Worm (Caenorhabditis elegans) whole organism, early embryonic: ENCODE data around the gene C16C8.22.

Experiments
- F13C5.2 ChIP-seq: sonication (generic microtip); optimal IDR thresholded peaks from 2 replicates; lab custom pipeline; 2017; ENCODE audit warnings: mild to moderate bottlenecking, missing genetic modification characterization, inconsistent platforms, missing compliant biosample characterization
- flt-1 ChIP-seq: fragments of 200-800 bp; sonication (Bioruptor generic); IDR thresholded peaks from 2 replicates; pipeline ENCODE4 v1.3.6; 2022; ENCODE audit warnings: missing genetic modification characterization, missing compliant biosample characterization
- tra-4 ChIP-seq: sonication (generic microtip); optimal IDR thresholded peaks from 2 replicates; lab custom pipeline; 2017; ENCODE audit warnings: missing genetic modification characterization, missing compliant biosample characterization

- no peak for TF ChIP-seq flt-1
- TF ChIP-seq F13C5.2 (tag; lab: Kevin White, UChicago) = no peak
- TF ChIP-seq tra-4 (tag; lab: Kevin White, UChicago) = no peak
Measured at ce11 chrII:3434893-3435503, 8.1 kb downstream of the C16C8.22 start.
